Worm (Caenorhabditis elegans) whole organism, L1 larva: ENCODE results near the gene K08D9.10.

Experiments used
- C04F5.9 ChIP-seq: sonication (generic microtip); optimal IDR thresholded peaks from 2 replicates; lab custom pipeline; 2016; ENCODE audit warnings: missing genetic modification characterization, missing compliant biosample characterization
- C16A3.4 ChIP-seq: fragments of 150-350 bp; optimal IDR thresholded peaks from 2 replicates; lab custom pipeline; 2014; ENCODE audit warnings: missing biosample characterization, missing genetic modification characterization
- C34B4.2 ChIP-seq: sonication (generic microtip); optimal IDR thresholded peaks from 2 replicates; lab custom pipeline; 2017; ENCODE audit warnings: mild to moderate bottlenecking, missing genetic modification characterization, missing compliant biosample characterization
- alr-1 ChIP-seq: fragments of 200-800 bp; sonication (Bioruptor generic); optimal IDR thresholded peaks from 2 replicates; lab custom pipeline; 2018; ENCODE audit warnings: borderline replicate concordance, mild to moderate bottlenecking, missing genetic modification characterization, missing compliant biosample characterization
- ama-1 ChIP-seq: fragments of 150-350 bp; optimal IDR thresholded peaks from 2 replicates; lab custom pipeline; 2014
- ceh-8 ChIP-seq: fragments of 200-800 bp; sonication (Bioruptor generic); optimal IDR thresholded peaks from 2 replicates; lab custom pipeline; 2018; ENCODE audit warnings: mild to moderate bottlenecking, missing genetic modification characterization, moderate library complexity, missing compliant biosample characterization
- ceh-88 ChIP-seq: fragments of 200-800 bp; sonication (Bioruptor generic); IDR thresholded peaks from 2 replicates; pipeline ENCODE4 v1.3.6; 2022; ENCODE audit warnings: missing genetic modification characterization, missing compliant biosample characterization
- dpl-1 ChIP-seq, 3 experiments: fragments of 150-350 bp in 2 of 3; sonication (generic microtip) in 1 of 3; optimal IDR thresholded peaks; 2 replicates each; lab custom pipeline; 2014 to 2017; ENCODE audit warnings: missing biosample characterization in 3 of 3, missing genetic modification characterization in 3 of 3, missing genetic modification reagents in 3 of 3
- dsc-1 ChIP-seq: sonication (generic microtip); optimal IDR thresholded peaks from 2 replicates; lab custom pipeline; 2016; ENCODE audit warnings: mild to moderate bottlenecking, missing genetic modification characterization, missing compliant biosample characterization
- efl-1 ChIP-seq, 4 experiments: fragments of 150-350 bp; optimal IDR thresholded peaks in 3 of 4; peaks in 1 of 4; 1 replicate in 1 of 4; 2 replicates in 3 of 4; lab custom pipeline; 2014; ENCODE audit warnings: missing biosample characterization in 2 of 4, missing genetic modification characterization in 2 of 4, missing genetic modification reagents in 2 of 4
- efl-3 ChIP-seq: fragments of 200-800 bp; sonication (Bioruptor generic); optimal IDR thresholded peaks from 2 replicates; lab custom pipeline; 2018; ENCODE audit warnings: mild to moderate bottlenecking, missing genetic modification characterization, missing compliant biosample characterization
- egl-13 ChIP-seq: sonication (generic microtip); optimal IDR thresholded peaks from 2 replicates; lab custom pipeline; 2016; ENCODE audit warnings: missing genotype, missing genetic modification reagents, missing genetic modification characterization, missing compliant biosample characterization
- egl-27 ChIP-seq, 2 experiments: fragments of 150-350 bp in 1 of 2; sonication (generic microtip); optimal IDR thresholded peaks; 3 replicates each; lab custom pipeline; 2017 to 2018; ENCODE audit warnings: missing biosample characterization in 2 of 2, missing genetic modification characterization in 2 of 2, missing genetic modification reagents in 2 of 2
- elt-2 ChIP-seq: sonication (generic microtip); optimal IDR thresholded peaks from 2 replicates; lab custom pipeline; 2016; ENCODE audit warnings: missing genetic modification characterization, mild to moderate bottlenecking, inconsistent platforms, missing compliant biosample characterization, missing genetic modification reagents
- elt-3 ChIP-seq, 6 experiments: fragments of 150-350 bp in 1 of 6; sonication (generic microtip); optimal IDR thresholded peaks; 2 replicates each; lab custom pipeline; 2017 to 2018; ENCODE audit warnings: missing biosample characterization in 6 of 6, missing genetic modification characterization in 6 of 6, inconsistent platforms in 1 of 6
- ets-5 ChIP-seq: fragments of 200-800 bp; sonication (Bioruptor generic); IDR thresholded peaks from 2 replicates; pipeline ENCODE4 v1.3.6; 2022; ENCODE audit warnings: missing genetic modification characterization, missing compliant biosample characterization
- fkh-10 ChIP-seq: sonication (generic microtip); optimal IDR thresholded peaks from 2 replicates; lab custom pipeline; 2017; ENCODE audit warnings: missing biosample characterization, missing genetic modification reagents, missing genetic modification characterization
- fkh-4 ChIP-seq: sonication (generic microtip); optimal IDR thresholded peaks from 2 replicates; lab custom pipeline; 2016; ENCODE audit warnings: missing compliant biosample characterization, missing genetic modification characterization, borderline replicate concordance
- fkh-8 ChIP-seq: sonication (generic microtip); optimal IDR thresholded peaks from 2 replicates; lab custom pipeline; 2016; ENCODE audit warnings: mild to moderate bottlenecking, missing genetic modification characterization, missing compliant biosample characterization
- fos-1 ChIP-seq: fragments of 150-350 bp; optimal IDR thresholded peaks from 2 replicates; lab custom pipeline; 2014; ENCODE audit warnings: missing biosample characterization, missing genetic modification characterization
- hlh-4 ChIP-seq: sonication (generic microtip); optimal IDR thresholded peaks from 2 replicates; lab custom pipeline; 2016; ENCODE audit warnings: mild to moderate bottlenecking, missing genetic modification characterization, missing compliant biosample characterization
- hpl-2 ChIP-seq: fragments of 150-350 bp; optimal IDR thresholded peaks from 2 replicates; lab custom pipeline; 2014; ENCODE audit warnings: missing biosample characterization, missing genetic modification reagents, missing genetic modification characterization
- isw-1 ChIP-seq: fragments of 200-800 bp; sonication (Bioruptor generic); IDR thresholded peaks from 2 replicates; pipeline ENCODE4 v1.3.6; 2022; ENCODE audit warnings: missing genetic modification characterization, missing compliant biosample characterization
- jun-1 ChIP-seq: fragments of 150-350 bp; optimal IDR thresholded peaks from 2 replicates; lab custom pipeline; 2014; ENCODE audit warnings: missing biosample characterization, missing genetic modification reagents, missing genetic modification characterization
- lin-13 ChIP-seq: fragments of 150-350 bp; optimal IDR thresholded peaks from 2 replicates; lab custom pipeline; 2014; ENCODE audit warnings: missing biosample characterization, missing genetic modification reagents, missing genetic modification characterization
- lin-14 ChIP-seq: fragments of 200-800 bp; sonication (Bioruptor generic); optimal IDR thresholded peaks from 2 replicates; lab custom pipeline; 2018; ENCODE audit warnings: mild to moderate bottlenecking, missing genetic modification characterization, moderate library complexity, missing compliant biosample characterization
- lin-15B ChIP-seq: fragments of 150-350 bp; sonication (generic microtip); optimal IDR thresholded peaks from 3 replicates; lab custom pipeline; 2014; ENCODE audit warnings: missing biosample characterization, missing genetic modification characterization
- lin-35 ChIP-seq, 2 experiments: fragments of 150-350 bp; optimal IDR thresholded peaks; 2 replicates each; lab custom pipeline; 2014; ENCODE audit warnings: missing biosample characterization in 2 of 2, missing genetic modification characterization in 2 of 2, missing genetic modification reagents in 2 of 2
- lsy-2 ChIP-seq, 2 experiments: fragments of 150-350 bp; optimal IDR thresholded peaks; 2 replicates each; lab custom pipeline; 2014; ENCODE audit warnings: missing biosample characterization in 2 of 2, missing genetic modification characterization in 2 of 2
- mab-9 ChIP-seq: fragments of 200-800 bp; sonication (Bioruptor generic); IDR thresholded peaks from 2 replicates; pipeline ENCODE4 v1.3.6; 2022; ENCODE audit warnings: missing genetic modification reagents, missing genetic modification characterization, missing compliant biosample characterization
- mef-2 ChIP-seq: fragments of 150-350 bp; optimal IDR thresholded peaks from 2 replicates; lab custom pipeline; 2014; ENCODE audit warnings: missing biosample characterization, missing genetic modification characterization
- nhr-11 ChIP-seq: fragments of 150-350 bp; optimal IDR thresholded peaks from 2 replicates; lab custom pipeline; 2014; ENCODE audit warnings: missing biosample characterization, missing genetic modification characterization
- nhr-19 ChIP-seq: fragments of 200-800 bp; sonication (Bioruptor generic); conservative IDR thresholded peaks from 2 replicates; pipeline ENCODE4 v1.3.6; 2022; ENCODE audit warnings: missing genetic modification characterization, missing compliant biosample characterization
- nhr-20 ChIP-seq: sonication (generic microtip); optimal IDR thresholded peaks from 2 replicates; lab custom pipeline; 2016; ENCODE audit warnings: mild to moderate bottlenecking, missing genetic modification characterization, missing compliant biosample characterization
- nhr-237 ChIP-seq: fragments of 150-350 bp; optimal IDR thresholded peaks from 2 replicates; lab custom pipeline; 2014; ENCODE audit warnings: missing biosample characterization, missing genetic modification characterization
- rnt-1 ChIP-seq: sonication (generic microtip); optimal IDR thresholded peaks from 2 replicates; lab custom pipeline; 2016; ENCODE audit warnings: mild to moderate bottlenecking, missing genetic modification characterization, moderate library complexity, missing compliant biosample characterization
- skn-1 ChIP-seq: fragments of 150-350 bp; optimal IDR thresholded peaks from 2 replicates; lab custom pipeline; 2014; ENCODE audit warnings: missing biosample characterization, missing genetic modification characterization
- snu-23 ChIP-seq: sonication (generic microtip); optimal IDR thresholded peaks from 2 replicates; lab custom pipeline; 2016; ENCODE audit warnings: missing genetic modification characterization, missing compliant biosample characterization
- sox-4 ChIP-seq: sonication (generic microtip); optimal IDR thresholded peaks from 2 replicates; lab custom pipeline; 2016; ENCODE audit warnings: missing genetic modification characterization, missing compliant biosample characterization
- sptf-1 ChIP-seq: fragments of 150-350 bp; optimal IDR thresholded peaks from 2 replicates; lab custom pipeline; 2014; ENCODE audit warnings: missing biosample characterization, missing genetic modification characterization
- swsn-7 ChIP-seq: sonication (generic microtip); optimal IDR thresholded peaks from 2 replicates; lab custom pipeline; 2016; ENCODE audit warnings: missing genetic modification characterization, missing compliant biosample characterization
- tbx-2 ChIP-seq: sonication (generic microtip); optimal IDR thresholded peaks from 2 replicates; lab custom pipeline; 2016; ENCODE audit warnings: missing genetic modification characterization, missing compliant biosample characterization
- unc-130 ChIP-seq: fragments of 150-350 bp; optimal IDR thresholded peaks from 2 replicates; lab custom pipeline; 2017; ENCODE audit warnings: missing biosample characterization, missing genetic modification characterization, inconsistent platforms
- unc-62 ChIP-seq: fragments of 150-350 bp; optimal IDR thresholded peaks from 2 replicates; lab custom pipeline; 2014; ENCODE audit warnings: missing biosample characterization, missing genetic modification reagents, missing genetic modification characterization
- vab-15 ChIP-seq: sonication (generic microtip); optimal IDR thresholded peaks from 2 replicates; lab custom pipeline; 2017; ENCODE audit warnings: missing genotype, mild to moderate bottlenecking, missing genetic modification characterization, missing compliant biosample characterization
- zag-1 ChIP-seq: fragments of 150-350 bp; optimal IDR thresholded peaks from 2 replicates; lab custom pipeline; 2014; ENCODE audit warnings: missing biosample characterization, missing genetic modification characterization
- zip-4 ChIP-seq: fragments of 200-800 bp; sonication (Bioruptor generic); optimal IDR thresholded peaks from 2 replicates; lab custom pipeline; 2018; ENCODE audit warnings: mild to moderate bottlenecking, missing genetic modification characterization, moderate library complexity, missing compliant biosample characterization
- ztf-4 ChIP-seq: fragments of 150-350 bp; optimal IDR thresholded peaks from 2 replicates; lab custom pipeline; 2014; ENCODE audit warnings: missing biosample characterization, missing genetic modification characterization

Gene K08D9.10

DNA sequence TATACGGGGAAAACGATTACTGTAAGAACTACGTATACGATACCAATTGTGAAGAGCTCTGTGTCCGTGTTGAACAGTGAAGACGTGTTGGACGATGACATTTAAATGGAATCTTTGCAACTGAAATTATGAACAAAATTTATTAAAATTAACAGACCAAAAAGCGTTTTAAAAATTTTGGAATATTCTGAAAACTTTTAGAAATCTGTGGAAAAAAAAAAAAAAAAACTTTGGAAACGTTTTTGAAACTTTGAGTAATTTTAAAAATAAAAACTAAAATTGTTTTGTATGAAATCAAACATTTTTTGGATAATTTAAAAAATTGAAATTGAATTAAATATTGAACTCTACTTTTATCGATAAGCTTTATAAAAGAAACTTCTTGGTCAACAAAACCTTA lies 25.4 kb downstream of the K08D9.10 start, which contains the start of gene srt-63:
srt-63 (minus strand) TSS at position 101 of the 400 bp plus-strand sequence.
- TF ChIP-seq sptf-1 (tag; lab: Kevin White, UChicago): no peak
- no peak for TF ChIP-seq lsy-2 (tag; optimal IDR thresholded peaks at IDR 0.05; lab: Kevin White, UChicago)
- TF ChIP-seq unc-62 (GFP tag; lab: Kevin White, UChicago): no peak
- TF ChIP-seq ama-1 (lab: Kevin White, UChicago): no peak
- no peak for TF ChIP-seq hlh-4
- TF ChIP-seq zip-4 (GFP tag; lab: Kevin White, UChicago): no peak
- TF ChIP-seq mab-9: no peak
- TF ChIP-seq egl-13 (tag; lab: Kevin White, UChicago): no peak
- no peak for TF ChIP-seq ztf-4 (tag; lab: Kevin White, UChicago)
- TF ChIP-seq lin-13 (GFP tag; lab: Kevin White, UChicago): no peak
- TF ChIP-seq C16A3.4 (tag; lab: Kevin White, UChicago): no peak
- TF ChIP-seq jun-1: no peak
- no peak for TF ChIP-seq unc-130 (tag; lab: Kevin White, UChicago)
- no peak for TF ChIP-seq lin-15B
- no peak for TF ChIP-seq snu-23 (GFP tag; lab: Kevin White, UChicago)
- TF ChIP-seq lin-35 (GFP tag; optimal IDR thresholded peaks at IDR 0.05; lab: Kevin White, UChicago): no peak
- TF ChIP-seq zag-1 (tag; lab: Kevin White, UChicago): no peak
- no peak for TF ChIP-seq isw-1 (GFP tag; lab: Robert Waterston, UW)
- TF ChIP-seq ceh-8: no peak

DNA sequence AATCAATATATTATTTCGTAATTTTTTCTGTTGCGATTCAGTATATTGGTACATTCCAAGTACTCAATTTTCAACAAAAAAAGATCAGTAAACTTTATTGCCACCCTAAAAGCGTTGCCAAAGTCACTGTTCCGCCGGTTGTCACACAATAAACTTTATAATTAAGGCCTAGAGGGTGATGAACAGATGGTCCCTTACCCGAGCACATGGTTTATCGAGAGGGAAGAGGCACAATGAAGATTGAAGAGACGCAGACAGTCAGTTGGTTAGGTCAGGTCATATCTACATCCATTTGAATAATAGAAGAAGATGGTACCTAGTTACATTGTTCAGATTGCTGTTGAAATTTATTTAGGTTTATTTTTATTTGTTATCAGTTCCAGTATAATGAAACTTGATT lies 26.1 kb downstream of the K08D9.10 start:
- TF ChIP-seq nhr-237 (tag; lab: Kevin White, UChicago): no peak
- no peak for TF ChIP-seq dsc-1 (tag; lab: Kevin White, UChicago)
- no peak for TF ChIP-seq fos-1 (tag; lab: Kevin White, UChicago)
- TF ChIP-seq nhr-19 (GFP tag; lab: Robert Waterston, UW): no peak
- no peak for TF ChIP-seq tbx-2 (tag; lab: Kevin White, UChicago)
- no peak for TF ChIP-seq hpl-2
- no peak for TF ChIP-seq vab-15 (tag; lab: Kevin White, UChicago)
- no peak for TF ChIP-seq fkh-10 (GFP tag; lab: Kevin White, UChicago)
- no peak for TF ChIP-seq ceh-88
- no peak for TF ChIP-seq hlh-4
- no peak for TF ChIP-seq alr-1 (tag; lab: Kevin White, UChicago)
- TF ChIP-seq fkh-4 (tag; lab: Kevin White, UChicago): no peak
- TF ChIP-seq lin-15B: no peak
- TF ChIP-seq rnt-1: no peak
- TF ChIP-seq mab-9: no peak

DNA sequence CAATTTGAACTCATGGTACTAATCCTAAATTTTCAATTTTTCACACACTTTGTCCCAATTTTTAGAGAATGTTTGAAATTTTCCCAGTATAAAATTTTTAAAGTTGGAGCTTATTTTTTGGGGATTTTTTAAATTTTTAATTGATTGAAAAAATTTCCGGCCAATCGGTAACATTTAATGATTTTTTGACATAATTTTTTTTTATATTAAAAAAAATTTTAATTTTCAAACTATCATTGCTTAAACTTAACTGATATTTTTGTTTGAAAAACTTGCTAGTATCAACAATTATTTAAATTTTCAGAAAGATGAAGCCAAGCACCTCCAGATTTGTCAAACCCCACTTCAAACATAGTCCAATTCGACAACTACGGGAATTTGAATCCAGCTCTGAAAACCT lies 26.6 kb downstream of the K08D9.10 start, which contains the start of gene T28A11.22:
T28A11.22 (plus strand) TSS at position 301 of the 400 bp plus-strand sequence.
- TF ChIP-seq lin-14 (GFP tag; lab: Kevin White, UChicago): no peak
- no peak for TF ChIP-seq skn-1 (tag; lab: Kevin White, UChicago)
- no peak for TF ChIP-seq efl-1 (optimal IDR thresholded peaks at IDR 0.05; lab: Kevin White, UChicago)
- TF ChIP-seq efl-1 (GFP tag; optimal IDR thresholded peaks at IDR 0.05 in 1 of 2; lab: Kevin White, UChicago): no peak

DNA sequence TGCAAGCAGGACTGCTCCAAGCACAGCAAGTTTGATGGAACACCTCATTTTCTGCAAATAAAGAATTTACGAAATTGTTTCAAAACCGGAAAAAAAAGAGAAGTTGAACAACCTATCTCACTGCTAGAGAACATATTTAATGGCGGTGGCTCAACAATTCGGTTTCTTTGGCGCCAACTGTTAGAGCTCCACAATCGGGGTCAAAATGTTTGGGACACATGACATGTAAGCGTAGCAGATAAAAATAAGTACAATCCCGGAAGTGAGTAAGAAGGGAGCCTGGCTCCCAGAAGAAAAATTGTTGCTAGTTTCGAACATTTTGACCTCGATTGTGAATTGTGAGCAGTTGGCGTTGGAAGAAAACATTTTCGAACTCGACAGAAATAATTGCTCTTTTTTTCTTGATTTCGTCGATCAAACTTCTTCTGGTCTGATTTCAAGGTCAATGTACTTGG lies 28.5 kb downstream of the K08D9.10 start, which contains the start of gene T28A11.16:
T28A11.16 (minus strand) TSS at position 51 of the 455 bp plus-strand sequence.
- TF ChIP-seq C04F5.9 (no peak), lsy-2 (tag; optimal IDR thresholded peaks at IDR 0.05; lab: Kevin White, UChicago) (no peak), elt-3 (tag; optimal IDR thresholded peaks at IDR 0.05; lab: Kevin White, UChicago) (no peak), nhr-19 (GFP tag; lab: Robert Waterston, UW) (0 out of 2 replicates have a peak, but pooled peaks have one; percentile 19), alr-1 (tag; lab: Kevin White, UChicago) (no peak), C34B4.2 (tag; lab: Kevin White, UChicago) (no peak), nhr-11 (no peak), dpl-1 (GFP tag; optimal IDR thresholded peaks at IDR 0.05; lab: Kevin White, UChicago) (no peak), swsn-7 (tag; lab: Kevin White, UChicago) (no peak), fkh-8 (tag; lab: Kevin White, UChicago) (no peak), vab-15 (tag; lab: Kevin White, UChicago) (no peak), sox-4 (tag; lab: Kevin White, UChicago) (no peak), egl-27 (tag; optimal IDR thresholded peaks at IDR 0.05; lab: Kevin White, UChicago) (no peak), mef-2 (tag; lab: Kevin White, UChicago) (peak; percentile 37), ceh-8 (no peak), efl-3 (GFP tag; lab: Kevin White, UChicago) (no peak), elt-2 (no peak), nhr-20 (tag; lab: Kevin White, UChicago) (no peak), ets-5 (GFP tag; lab: Robert Waterston, UW) (no peak), dsc-1 (tag; lab: Kevin White, UChicago) (no peak), ztf-4 (tag; lab: Kevin White, UChicago) (no peak)
